Fruit fly (Drosophila melanogaster) whole organism, pupa: ENCODE measurements around the gene CG43998.

Source experiments
- CG10348 ChIP-seq: fragments of 200-800 bp; sonication (Bioruptor generic); IDR thresholded peaks from 2 replicates; pipeline ENCODE4 v1.3.6; 2022; ENCODE audit warnings: missing biosample characterization, missing genetic modification characterization
- CG12605 ChIP-seq: fragments of 200-800 bp; sonication (Bioruptor generic); IDR thresholded peaks from 2 replicates; pipeline ENCODE4 v1.3.6; 2022; ENCODE audit warnings: missing biosample characterization, missing genetic modification characterization
- CG14655 ChIP-seq: fragments of 200-800 bp; sonication (Bioruptor generic); optimal IDR thresholded peaks from 3 replicates; lab custom pipeline; 2017; ENCODE audit warnings: mild to moderate bottlenecking, missing biosample characterization, missing genetic modification reagents, missing genetic modification characterization
- CG15710 ChIP-seq: fragments of 200-800 bp; sonication (Bioruptor generic); optimal IDR thresholded peaks from 2 replicates; lab custom pipeline; 2018; ENCODE audit warnings: missing biosample characterization, mild to moderate bottlenecking, missing genetic modification characterization, moderate library complexity
- CG32121 ChIP-seq: fragments of 200-800 bp; sonication (Bioruptor generic); IDR thresholded peaks from 2 replicates; pipeline ENCODE4 v1.3.6; 2022; ENCODE audit warnings: missing biosample characterization, missing genetic modification characterization
- CG8159 ChIP-seq: fragments of 200-800 bp; sonication (Bioruptor generic); optimal IDR thresholded peaks from 3 replicates; lab custom pipeline; 2018; ENCODE audit warnings: missing biosample characterization, mild to moderate bottlenecking, missing genetic modification characterization, moderate library complexity
- CG9948 ChIP-seq: fragments of 200-800 bp; sonication (Bioruptor generic); optimal IDR thresholded peaks from 2 replicates; lab custom pipeline; 2018; ENCODE audit warnings: missing biosample characterization, mild to moderate bottlenecking, missing genetic modification characterization, moderate library complexity
- D1 ChIP-seq: fragments of 200-800 bp; sonication (Bioruptor generic); optimal IDR thresholded peaks from 2 replicates; lab custom pipeline; 2018; ENCODE audit warnings: missing biosample characterization, mild to moderate bottlenecking, missing genetic modification characterization, moderate library complexity
- Pif1B ChIP-seq: fragments of 200-800 bp; sonication (Bioruptor generic); optimal IDR thresholded peaks from 3 replicates; lab custom pipeline; 2016; ENCODE audit warnings: missing biosample characterization, missing genetic modification characterization
- fd96Ca ChIP-seq: fragments of 200-800 bp; sonication (Bioruptor generic); IDR thresholded peaks from 3 replicates; pipeline ENCODE4 v1.3.6; 2022; ENCODE audit warnings: missing biosample characterization, missing genetic modification characterization
- rn ChIP-seq: fragments of 200-800 bp; sonication (Bioruptor generic); IDR thresholded peaks from 2 replicates; pipeline ENCODE4 v1.3.6; 2022; ENCODE audit warnings: missing biosample characterization, missing genetic modification characterization

- no peak for TF ChIP-seq D1 (tag; lab: Kevin White, UChicago)
- no peak for TF ChIP-seq CG8159
- TF ChIP-seq CG15710 = no peak
- TF ChIP-seq CG10348 = no peak
- TF ChIP-seq CG9948 (tag; lab: Kevin White, UChicago) = no peak
- no peak for TF ChIP-seq CG12605 (GFP tag; lab: Robert Waterston, UW)
- no peak for TF ChIP-seq Pif1B (GFP tag; lab: Kevin White, UChicago)
- TF ChIP-seq CG32121 (GFP tag; lab: Robert Waterston, UW) = no peak
- TF ChIP-seq CG14655 (GFP tag; lab: Kevin White, UChicago) = no peak
- no peak for TF ChIP-seq fd96Ca
- TF ChIP-seq rn (GFP tag; lab: Robert Waterston, UW) = no peak
Observed at dm6 chr3R:23919366-23919765, 9.4 kb downstream of the CG43998 start.
